Worm (Caenorhabditis elegans) whole organism, L2 larva: ENCODE data around the gene srd-38.

Source experiments
- F13H6.1 ChIP-seq: sonication (generic microtip); optimal IDR thresholded peaks from 2 replicates; lab custom pipeline; 2016; ENCODE audit warnings: missing genetic modification characterization, missing compliant biosample characterization
- R02D3.7 ChIP-seq: fragments of 150-350 bp; optimal IDR thresholded peaks from 2 replicates; lab custom pipeline; 2014; ENCODE audit warnings: missing biosample characterization, missing genetic modification characterization
- Y55F3AM.14 ChIP-seq: fragments of 200-800 bp; sonication (Bioruptor generic); optimal IDR thresholded peaks from 2 replicates; lab custom pipeline; 2018; ENCODE audit warnings: mild to moderate bottlenecking, missing genetic modification characterization, missing compliant biosample characterization
- ZK546.5 ChIP-seq: sonication (generic microtip); optimal IDR thresholded peaks from 2 replicates; lab custom pipeline; 2017; ENCODE audit warnings: missing biosample characterization, missing genetic modification characterization
- alr-1 ChIP-seq: fragments of 150-350 bp; optimal IDR thresholded peaks from 2 replicates; lab custom pipeline; 2014; ENCODE audit warnings: missing biosample characterization, missing genetic modification characterization
- aly-2 ChIP-seq: fragments of 150-350 bp; optimal IDR thresholded peaks from 2 replicates; lab custom pipeline; 2014; ENCODE audit warnings: missing biosample characterization, missing genetic modification characterization
- ama-1 ChIP-seq: fragments of 150-350 bp; optimal IDR thresholded peaks from 2 replicates; lab custom pipeline; 2018; ENCODE audit warnings: inconsistent platforms
- blmp-1 ChIP-seq: sonication (generic microtip); optimal IDR thresholded peaks from 2 replicates; lab custom pipeline; 2017; ENCODE audit warnings: missing genetic modification characterization, mild to moderate bottlenecking, missing compliant biosample characterization, antibody characterized with exemption, moderate library complexity; ENCODE audit not compliant: insufficient read depth
- ceh-16 ChIP-seq: fragments of 150-350 bp; optimal IDR thresholded peaks from 2 replicates; lab custom pipeline; 2014; ENCODE audit warnings: missing biosample characterization, missing genetic modification characterization
- ceh-82 ChIP-seq: fragments of 150-350 bp; optimal IDR thresholded peaks from 2 replicates; lab custom pipeline; 2014; ENCODE audit warnings: missing biosample characterization, missing genetic modification characterization
- crh-2 ChIP-seq: sonication (generic microtip); optimal IDR thresholded peaks from 2 replicates; lab custom pipeline; 2017; ENCODE audit warnings: missing biosample characterization, missing genetic modification characterization
- dmd-4 ChIP-seq: sonication (generic microtip); optimal IDR thresholded peaks from 2 replicates; lab custom pipeline; 2017; ENCODE audit warnings: missing biosample characterization, missing genetic modification characterization
- egl-27 ChIP-seq: sonication (generic microtip); optimal IDR thresholded peaks from 3 replicates; lab custom pipeline; 2017; ENCODE audit warnings: missing biosample characterization, missing genetic modification reagents, missing genetic modification characterization
- elt-1 ChIP-seq: fragments of 150-350 bp; optimal IDR thresholded peaks from 2 replicates; lab custom pipeline; 2014; ENCODE audit warnings: missing biosample characterization, missing genetic modification characterization
- elt-3 ChIP-seq: sonication (generic microtip); optimal IDR thresholded peaks from 2 replicates; lab custom pipeline; 2017; ENCODE audit warnings: missing biosample characterization, missing genetic modification characterization
- fos-1 ChIP-seq: fragments of 150-350 bp; optimal IDR thresholded peaks from 2 replicates; lab custom pipeline; 2014; ENCODE audit warnings: missing biosample characterization, missing genetic modification characterization
- gmeb-1 ChIP-seq: fragments of 150-350 bp; optimal IDR thresholded peaks from 2 replicates; lab custom pipeline; 2014; ENCODE audit warnings: missing biosample characterization, missing genetic modification characterization
- lin-11 ChIP-seq: fragments of 150-350 bp; sonication (generic microtip); optimal IDR thresholded peaks from 2 replicates; lab custom pipeline; 2014; ENCODE audit warnings: missing biosample characterization, missing genetic modification characterization, inconsistent platforms, mixed read lengths
- lin-13 ChIP-seq: fragments of 150-350 bp; optimal IDR thresholded peaks from 2 replicates; lab custom pipeline; 2014; ENCODE audit warnings: missing biosample characterization, missing genetic modification reagents, missing genetic modification characterization
- lin-39 ChIP-seq: fragments of 150-350 bp; optimal IDR thresholded peaks from 2 replicates; lab custom pipeline; 2014; ENCODE audit warnings: missing biosample characterization, missing genetic modification reagents, missing genetic modification characterization
- lsy-2 ChIP-seq, 2 experiments: fragments of 150-350 bp in 1 of 2; sonication (generic microtip) in 1 of 2; optimal IDR thresholded peaks; 2 replicates each; lab custom pipeline; 2014 to 2017; ENCODE audit warnings: missing biosample characterization in 2 of 2, missing genetic modification characterization in 2 of 2
- mab-5 ChIP-seq: fragments of 150-350 bp; optimal IDR thresholded peaks from 2 replicates; lab custom pipeline; 2014; ENCODE audit warnings: missing biosample characterization, missing genetic modification characterization
- mbf-1 ChIP-seq: sonication (generic microtip); optimal IDR thresholded peaks from 2 replicates; lab custom pipeline; 2017; ENCODE audit warnings: missing biosample characterization, missing genetic modification characterization
- mdl-1 ChIP-seq, 2 experiments: fragments of 150-350 bp in 1 of 2; sonication (generic microtip) in 1 of 2; optimal IDR thresholded peaks; 2 replicates each; lab custom pipeline; 2017; ENCODE audit warnings: missing biosample characterization in 2 of 2, missing genetic modification characterization in 2 of 2
- nhr-10 ChIP-seq: sonication (generic microtip); optimal IDR thresholded peaks from 2 replicates; lab custom pipeline; 2017; ENCODE audit warnings: missing biosample characterization, missing genetic modification characterization
- nhr-11 ChIP-seq: fragments of 150-350 bp; optimal IDR thresholded peaks from 2 replicates; lab custom pipeline; 2014; ENCODE audit warnings: missing biosample characterization, missing genetic modification characterization
- nhr-12 ChIP-seq: fragments of 150-350 bp; optimal IDR thresholded peaks from 2 replicates; lab custom pipeline; 2014; ENCODE audit warnings: missing biosample characterization, missing genetic modification characterization
- nhr-129 ChIP-seq: fragments of 150-350 bp; optimal IDR thresholded peaks from 2 replicates; lab custom pipeline; 2014; ENCODE audit warnings: missing biosample characterization, missing genetic modification characterization
- nhr-21 ChIP-seq: fragments of 150-350 bp; optimal IDR thresholded peaks from 2 replicates; lab custom pipeline; 2014; ENCODE audit warnings: missing biosample characterization, missing genetic modification characterization
- nhr-23 ChIP-seq: fragments of 150-350 bp; optimal IDR thresholded peaks from 2 replicates; lab custom pipeline; 2014; ENCODE audit warnings: missing biosample characterization, missing genetic modification reagents, missing genetic modification characterization
- nhr-237 ChIP-seq: fragments of 150-350 bp; optimal IDR thresholded peaks from 2 replicates; lab custom pipeline; 2014; ENCODE audit warnings: missing biosample characterization, missing genetic modification characterization
- nhr-25 ChIP-seq: fragments of 150-350 bp; sonication (generic microtip); optimal IDR thresholded peaks from 3 replicates; lab custom pipeline; 2014; ENCODE audit warnings: missing biosample characterization, missing genetic modification characterization
- nhr-6 ChIP-seq: fragments of 150-350 bp; optimal IDR thresholded peaks from 2 replicates; lab custom pipeline; 2014; ENCODE audit warnings: missing biosample characterization, missing genetic modification characterization
- nhr-77 ChIP-seq: fragments of 150-350 bp; optimal IDR thresholded peaks from 2 replicates; lab custom pipeline; 2014; ENCODE audit warnings: missing biosample characterization, missing genetic modification characterization
- peb-1 ChIP-seq: fragments of 150-350 bp; optimal IDR thresholded peaks from 2 replicates; lab custom pipeline; 2014; ENCODE audit warnings: missing biosample characterization, missing genetic modification characterization
- skn-1 ChIP-seq: sonication (generic microtip); optimal IDR thresholded peaks from 2 replicates; lab custom pipeline; 2017; ENCODE audit warnings: missing biosample characterization, missing genetic modification characterization
- sma-3 ChIP-seq: sonication (generic microtip); optimal IDR thresholded peaks from 2 replicates; lab custom pipeline; 2016; ENCODE audit warnings: missing genetic modification reagents, missing genetic modification characterization, missing compliant biosample characterization
- sma-9 ChIP-seq, 2 experiments: fragments of 150-350 bp in 1 of 2; sonication (generic microtip) in 1 of 2; optimal IDR thresholded peaks; 2 replicates each; lab custom pipeline; 2014 to 2016; ENCODE audit warnings: missing genetic modification characterization in 2 of 2, mild to moderate bottlenecking in 1 of 2, missing biosample characterization in 1 of 2, missing compliant biosample characterization in 1 of 2, missing genetic modification reagents in 1 of 2, moderate library complexity in 1 of 2
- snpc-4 ChIP-seq: fragments of 150-350 bp; optimal IDR thresholded peaks from 2 replicates; lab custom pipeline; 2014; ENCODE audit warnings: missing biosample characterization, missing genetic modification characterization
- unc-39 ChIP-seq: fragments of 150-350 bp; optimal IDR thresholded peaks from 2 replicates; lab custom pipeline; 2014; ENCODE audit warnings: missing biosample characterization, missing genetic modification characterization
- unc-55 ChIP-seq: fragments of 150-350 bp; sonication (generic microtip); optimal IDR thresholded peaks from 3 replicates; lab custom pipeline; 2014; ENCODE audit warnings: missing biosample characterization, missing genetic modification reagents, missing genetic modification characterization
- unc-62 ChIP-seq: fragments of 150-350 bp; optimal IDR thresholded peaks from 2 replicates; lab custom pipeline; 2014; ENCODE audit warnings: missing biosample characterization, missing genetic modification reagents, missing genetic modification characterization
- zag-1 ChIP-seq: fragments of 150-350 bp; optimal IDR thresholded peaks from 2 replicates; lab custom pipeline; 2014; ENCODE audit warnings: missing biosample characterization, missing genetic modification characterization
- ztf-1 ChIP-seq: fragments of 200-800 bp; sonication (Bioruptor generic); conservative IDR thresholded peaks from 2 replicates; pipeline ENCODE4 v1.3.6; 2022; ENCODE audit warnings: missing genetic modification characterization, missing compliant biosample characterization
- ztf-11 ChIP-seq: sonication (generic microtip); optimal IDR thresholded peaks from 2 replicates; lab custom pipeline; 2017; ENCODE audit warnings: missing biosample characterization, missing genetic modification characterization
- ztf-4 ChIP-seq: fragments of 150-350 bp; optimal IDR thresholded peaks from 2 replicates; lab custom pipeline; 2014; ENCODE audit warnings: missing biosample characterization, missing genetic modification characterization

The srd-38 gene

ce11 chrX:13323697-13324096 lies 32.1 kb downstream of the srd-38 start:
- TF ChIP-seq gmeb-1 (tag; lab: Kevin White, UChicago): no peak
- TF ChIP-seq unc-62 (GFP tag; lab: Kevin White, UChicago): no peak
- TF ChIP-seq ceh-82 (tag; lab: Kevin White, UChicago): no peak
- TF ChIP-seq zag-1 (tag; lab: Kevin White, UChicago): no peak
- no peak for TF ChIP-seq crh-2 (tag; lab: Kevin White, UChicago)
- TF ChIP-seq nhr-11: no peak
- no peak for TF ChIP-seq ztf-1 (GFP tag; lab: Robert Waterston, UW)
- no peak for TF ChIP-seq unc-55
- TF ChIP-seq lin-11: no peak
- no peak for TF ChIP-seq mbf-1
- TF ChIP-seq fos-1 (tag; lab: Kevin White, UChicago): no peak
- no peak for TF ChIP-seq Y55F3AM.14 (GFP tag; lab: Kevin White, UChicago)
- TF ChIP-seq nhr-23: no peak
- TF ChIP-seq blmp-1: no peak
- no peak for TF ChIP-seq aly-2 (tag; lab: Kevin White, UChicago)

- TF ChIP-seq R02D3.7 (no peak), ztf-1 (GFP tag; lab: Robert Waterston, UW) (no peak), sma-9 (GFP tag; optimal IDR thresholded peaks at IDR 0.05; lab: Kevin White, UChicago) (peak; percentile 22), sma-9 (tag; optimal IDR thresholded peaks at IDR 0.05; lab: Kevin White, UChicago) (no peak), mbf-1 (no peak), nhr-21 (tag; lab: Kevin White, UChicago) (peak; percentile 3), elt-1 (tag; lab: Kevin White, UChicago) (no peak), blmp-1 (no peak), nhr-10 (tag; lab: Kevin White, UChicago) (no peak), sma-3 (GFP tag; lab: Kevin White, UChicago) (peak; percentile 11), unc-62 (GFP tag; lab: Kevin White, UChicago) (no peak), gmeb-1 (tag; lab: Kevin White, UChicago) (no peak), elt-3 (no peak), skn-1 (tag; lab: Kevin White, UChicago) (no peak), fos-1 (tag; lab: Kevin White, UChicago) (no peak), F13H6.1 (tag; lab: Kevin White, UChicago) (peak; percentile 12), snpc-4 (tag; lab: Kevin White, UChicago) (no peak), nhr-23 (no peak)
Measured at ce11 chrX:13324326-13324725, 32.7 kb downstream of the srd-38 start.

ce11 chrX:13325039-13325438 lies 33.4 kb downstream of the srd-38 start:
- no peak for TF ChIP-seq nhr-11
- TF ChIP-seq elt-3: no peak
- TF ChIP-seq ztf-11 (tag; lab: Kevin White, UChicago): no peak
- TF ChIP-seq skn-1 (tag; lab: Kevin White, UChicago): no peak
- no peak for TF ChIP-seq nhr-237
- TF ChIP-seq nhr-12 (tag; lab: Kevin White, UChicago): no peak
- no peak for TF ChIP-seq aly-2 (tag; lab: Kevin White, UChicago)
- TF ChIP-seq F13H6.1 (tag; lab: Kevin White, UChicago): no peak
- TF ChIP-seq snpc-4 (tag; lab: Kevin White, UChicago): no peak
- TF ChIP-seq dmd-4 (tag; lab: Kevin White, UChicago): no peak
- peak; percentile 70 for TF ChIP-seq nhr-21 (tag; lab: Kevin White, UChicago)
- TF ChIP-seq zag-1 (tag; lab: Kevin White, UChicago): no peak
- TF ChIP-seq R02D3.7: no peak
- no peak for TF ChIP-seq alr-1 (tag; lab: Kevin White, UChicago)
- peak; percentile 42 for TF ChIP-seq sma-9 (GFP tag; optimal IDR thresholded peaks at IDR 0.05; lab: Kevin White, UChicago)
- TF ChIP-seq sma-9 (tag; optimal IDR thresholded peaks at IDR 0.05; lab: Kevin White, UChicago): no peak
- no peak for TF ChIP-seq ztf-4 (tag; lab: Kevin White, UChicago)
- TF ChIP-seq ceh-82 (tag; lab: Kevin White, UChicago): no peak
- peak in 1 of 2 experiments; percentile 14 for TF ChIP-seq lsy-2 (tag; optimal IDR thresholded peaks at IDR 0.05; lab: Kevin White, UChicago)
- no peak for TF ChIP-seq Y55F3AM.14 (GFP tag; lab: Kevin White, UChicago)
- TF ChIP-seq crh-2 (tag; lab: Kevin White, UChicago): no peak
- no peak for TF ChIP-seq peb-1 (tag; lab: Kevin White, UChicago)
- no peak for TF ChIP-seq lin-13 (GFP tag; lab: Kevin White, UChicago)
- TF ChIP-seq gmeb-1 (tag; lab: Kevin White, UChicago): no peak
- TF ChIP-seq nhr-23: no peak
- no peak for TF ChIP-seq mdl-1 (tag; optimal IDR thresholded peaks at IDR 0.05; lab: Kevin White, UChicago)
- no peak for TF ChIP-seq ZK546.5 (tag; lab: Kevin White, UChicago)
- TF ChIP-seq nhr-10 (tag; lab: Kevin White, UChicago): no peak
- no peak for TF ChIP-seq nhr-129 (tag; lab: Kevin White, UChicago)
- no peak for TF ChIP-seq unc-55
- no peak for TF ChIP-seq unc-62 (GFP tag; lab: Kevin White, UChicago)
- no peak for TF ChIP-seq ama-1
- TF ChIP-seq nhr-77 (tag; lab: Kevin White, UChicago): no peak
- no peak for TF ChIP-seq ztf-1 (GFP tag; lab: Robert Waterston, UW)
- no peak for TF ChIP-seq egl-27 (tag; lab: Kevin White, UChicago)
- no peak for TF ChIP-seq elt-1 (tag; lab: Kevin White, UChicago)
- no peak for TF ChIP-seq unc-39
- TF ChIP-seq nhr-6 (tag; lab: Kevin White, UChicago): no peak
- peak; percentile 67 for TF ChIP-seq sma-3 (GFP tag; lab: Kevin White, UChicago)
- peak; percentile 28 for TF ChIP-seq mab-5 (tag; lab: Kevin White, UChicago)
- no peak for TF ChIP-seq lin-39 (tag; lab: Kevin White, UChicago)
- peak; percentile 58 for TF ChIP-seq fos-1 (tag; lab: Kevin White, UChicago)
- TF ChIP-seq nhr-25 (tag; lab: Kevin White, UChicago): peak; percentile 81
- no peak for TF ChIP-seq ceh-16 (tag; lab: Kevin White, UChicago)
